Worm (Caenorhabditis elegans) whole organism, L1 larva: Measurements from ENCODE around the gene B0272.3.

Source experiments
- C04F5.9 ChIP-seq: sonication (generic microtip); optimal IDR thresholded peaks from 2 replicates; lab custom pipeline; 2016; ENCODE audit warnings: missing genetic modification characterization, missing compliant biosample characterization
- C16A3.4 ChIP-seq: fragments of 150-350 bp; optimal IDR thresholded peaks from 2 replicates; lab custom pipeline; 2014; ENCODE audit warnings: missing biosample characterization, missing genetic modification characterization
- blmp-1 ChIP-seq: fragments of 150-350 bp; optimal IDR thresholded peaks from 2 replicates; lab custom pipeline; 2014; ENCODE audit warnings: missing biosample characterization, missing genetic modification characterization
- ceh-82 ChIP-seq, 3 experiments: fragments of 150-350 bp in 1 of 3; sonication (generic microtip) in 2 of 3; optimal IDR thresholded peaks; 2 replicates each; lab custom pipeline; 2014 to 2017; ENCODE audit warnings: missing biosample characterization in 3 of 3, missing genetic modification characterization in 3 of 3
- ceh-88 ChIP-seq: fragments of 200-800 bp; sonication (Bioruptor generic); IDR thresholded peaks from 2 replicates; pipeline ENCODE4 v1.3.6; 2022; ENCODE audit warnings: missing genetic modification characterization, missing compliant biosample characterization
- ceh-90 ChIP-seq: sonication (generic microtip); optimal IDR thresholded peaks from 2 replicates; lab custom pipeline; 2016; ENCODE audit warnings: missing genetic modification characterization, missing compliant biosample characterization
- dpl-1 ChIP-seq, 3 experiments: fragments of 150-350 bp in 2 of 3; sonication (generic microtip) in 1 of 3; optimal IDR thresholded peaks; 2 replicates each; lab custom pipeline; 2014 to 2017; ENCODE audit warnings: missing biosample characterization in 3 of 3, missing genetic modification characterization in 3 of 3, missing genetic modification reagents in 3 of 3
- elt-3 ChIP-seq, 6 experiments: fragments of 150-350 bp in 1 of 6; sonication (generic microtip); optimal IDR thresholded peaks; 2 replicates each; lab custom pipeline; 2017 to 2018; ENCODE audit warnings: missing biosample characterization in 6 of 6, missing genetic modification characterization in 6 of 6, inconsistent platforms in 1 of 6
- fkh-10 ChIP-seq: sonication (generic microtip); optimal IDR thresholded peaks from 2 replicates; lab custom pipeline; 2017; ENCODE audit warnings: missing biosample characterization, missing genetic modification reagents, missing genetic modification characterization
- fos-1 ChIP-seq: fragments of 150-350 bp; optimal IDR thresholded peaks from 2 replicates; lab custom pipeline; 2014; ENCODE audit warnings: missing biosample characterization, missing genetic modification characterization
- hlh-4 ChIP-seq: sonication (generic microtip); optimal IDR thresholded peaks from 2 replicates; lab custom pipeline; 2016; ENCODE audit warnings: mild to moderate bottlenecking, missing genetic modification characterization, missing compliant biosample characterization
- lin-13 ChIP-seq: fragments of 150-350 bp; optimal IDR thresholded peaks from 2 replicates; lab custom pipeline; 2014; ENCODE audit warnings: missing biosample characterization, missing genetic modification reagents, missing genetic modification characterization
- lir-3 ChIP-seq: sonication (generic microtip); optimal IDR thresholded peaks from 2 replicates; lab custom pipeline; 2016; ENCODE audit warnings: mild to moderate bottlenecking, missing genetic modification characterization, moderate library complexity, missing compliant biosample characterization; ENCODE audit not compliant: poor library complexity
- mdl-1 ChIP-seq, 2 experiments: fragments of 150-350 bp; optimal IDR thresholded peaks; 2 replicates each; lab custom pipeline; 2014 to 2017; ENCODE audit warnings: missing biosample characterization in 2 of 2, missing genetic modification characterization in 2 of 2, inconsistent platforms in 1 of 2
- mef-2 ChIP-seq: fragments of 150-350 bp; optimal IDR thresholded peaks from 2 replicates; lab custom pipeline; 2014; ENCODE audit warnings: missing biosample characterization, missing genetic modification characterization
- nhr-20 ChIP-seq: sonication (generic microtip); optimal IDR thresholded peaks from 2 replicates; lab custom pipeline; 2016; ENCODE audit warnings: mild to moderate bottlenecking, missing genetic modification characterization, missing compliant biosample characterization
- nhr-76 ChIP-seq: sonication (generic microtip); optimal IDR thresholded peaks from 2 replicates; lab custom pipeline; 2017; ENCODE audit warnings: missing biosample characterization, missing genetic modification characterization
- nhr-84 ChIP-seq: sonication (generic microtip); optimal IDR thresholded peaks from 2 replicates; lab custom pipeline; 2017; ENCODE audit warnings: missing biosample characterization, missing genetic modification characterization
- nhr-90 ChIP-seq: sonication (generic microtip); optimal IDR thresholded peaks from 2 replicates; lab custom pipeline; 2016; ENCODE audit warnings: mild to moderate bottlenecking, missing genetic modification characterization, missing compliant biosample characterization; ENCODE audit not compliant: poor library complexity
- skn-1 ChIP-seq: fragments of 150-350 bp; optimal IDR thresholded peaks from 2 replicates; lab custom pipeline; 2014; ENCODE audit warnings: missing biosample characterization, missing genetic modification characterization
- snu-23 ChIP-seq: sonication (generic microtip); optimal IDR thresholded peaks from 2 replicates; lab custom pipeline; 2016; ENCODE audit warnings: missing genetic modification characterization, missing compliant biosample characterization
- sox-4 ChIP-seq: sonication (generic microtip); optimal IDR thresholded peaks from 2 replicates; lab custom pipeline; 2016; ENCODE audit warnings: missing genetic modification characterization, missing compliant biosample characterization
- sptf-1 ChIP-seq: fragments of 150-350 bp; optimal IDR thresholded peaks from 2 replicates; lab custom pipeline; 2014; ENCODE audit warnings: missing biosample characterization, missing genetic modification characterization
- swsn-7 ChIP-seq: sonication (generic microtip); optimal IDR thresholded peaks from 2 replicates; lab custom pipeline; 2016; ENCODE audit warnings: missing genetic modification characterization, missing compliant biosample characterization
- unc-30 ChIP-seq: sonication (generic microtip); optimal IDR thresholded peaks from 2 replicates; lab custom pipeline; 2017; ENCODE audit warnings: missing biosample characterization, missing genetic modification characterization
- unc-98 ChIP-seq: fragments of 200-800 bp; sonication (Bioruptor generic); IDR thresholded peaks from 2 replicates; pipeline ENCODE4 v1.3.6; 2022; ENCODE audit warnings: missing genetic modification characterization, missing compliant biosample characterization
- xbp-1 ChIP-seq: sonication (generic microtip); optimal IDR thresholded peaks from 2 replicates; lab custom pipeline; 2016; ENCODE audit warnings: missing genetic modification characterization, missing compliant biosample characterization

B0272.3 gene

ce11 chrX:9472170-9472569, 40.9 kb downstream of the B0272.3 start, which contains the start of gene gap-2:
TSS of gene gap-2 (plus strand) at chrX:9472470.
- TF ChIP-seq fkh-10 (GFP tag; lab: Kevin White, UChicago) (no peak), blmp-1 (tag; lab: Kevin White, UChicago) (no peak), nhr-90 (tag; lab: Kevin White, UChicago) (no peak), C16A3.4 (no peak), dpl-1 (GFP tag; optimal IDR thresholded peaks at IDR 0.05; lab: Kevin White, UChicago) (no peak), fos-1 (tag; lab: Kevin White, UChicago) (no peak), mdl-1 (tag; optimal IDR thresholded peaks at IDR 0.05; lab: Kevin White, UChicago) (no peak), ceh-88 (GFP tag; lab: Robert Waterston, UW) (no peak), swsn-7 (tag; lab: Kevin White, UChicago) (no peak), lin-13 (no peak), ceh-90 (tag; lab: Kevin White, UChicago) (no peak), nhr-76 (no peak), unc-98 (no peak), lir-3 (tag; lab: Kevin White, UChicago) (no peak), sptf-1 (tag; lab: Kevin White, UChicago) (no peak), hlh-4 (no peak), C04F5.9 (no peak), sox-4 (no peak), skn-1 (tag; lab: Kevin White, UChicago) (no peak), xbp-1 (tag; lab: Kevin White, UChicago) (no peak)

- TF ChIP-seq C16A3.4 (no peak), nhr-20 (no peak), snu-23 (GFP tag; lab: Kevin White, UChicago) (no peak), ceh-82 (tag; optimal IDR thresholded peaks at IDR 0.05; lab: Kevin White, UChicago) (no peak), unc-30 (tag; lab: Kevin White, UChicago) (no peak), elt-3 (tag; optimal IDR thresholded peaks at IDR 0.05; lab: Kevin White, UChicago) (no peak), mef-2 (tag; lab: Kevin White, UChicago) (no peak), skn-1 (tag; lab: Kevin White, UChicago) (no peak), ceh-88 (GFP tag; lab: Robert Waterston, UW) (no peak), hlh-4 (no peak), nhr-84 (no peak)
Observed at ce11 chrX:9476752-9477151, 45.5 kb downstream of the B0272.3 start.
